Worm (Caenorhabditis elegans): Measurements from ENCODE around the gene F35H10.5.

F35H10.5 gene

ce11 chrIV:8259904-8260303 lies 40.7 kb upstream of the F35H10.5 start, which contains the start of gene K07H8.7:
Gene K07H8.7 (minus strand): TSS chrIV:8260004.
- TF ChIP-seq lin-13 (GFP tag; optimal IDR thresholded peaks at IDR 0.05) = no peak
- no peak for TF ChIP-seq peb-1 (tag; optimal IDR thresholded peaks at IDR 0.05)
- no peak for TF ChIP-seq fos-1 (tag; optimal IDR thresholded peaks at IDR 0.05)
- TF ChIP-seq lsy-2 (tag; optimal IDR thresholded peaks at IDR 0.05) = no peak
- TF ChIP-seq mdl-1 (tag; optimal IDR thresholded peaks at IDR 0.05) = no peak
- TF ChIP-seq nhr-25 (tag; optimal IDR thresholded peaks at IDR 0.05) = no peak
- TF ChIP-seq lin-11 (tag; optimal IDR thresholded peaks at IDR 0.05) = no peak
- no peak for TF ChIP-seq ceh-82 (tag; optimal IDR thresholded peaks at IDR 0.05)
- TF ChIP-seq blmp-1 (tag; optimal IDR thresholded peaks at IDR 0.05; ENCODE audit: insufficient read depth) = no peak
- TF ChIP-seq mbf-1 (tag; optimal IDR thresholded peaks at IDR 0.05) = no peak
- no peak for TF ChIP-seq elt-1 (tag; optimal IDR thresholded peaks at IDR 0.05)
- TF ChIP-seq skn-1 (tag; optimal IDR thresholded peaks at IDR 0.05) = no peak
- TF ChIP-seq lin-39 (tag; optimal IDR thresholded peaks at IDR 0.05) = no peak
- TF ChIP-seq elt-3 (tag; optimal IDR thresholded peaks at IDR 0.05) = no peak
- TF ChIP-seq sma-3 (GFP tag; optimal IDR thresholded peaks at IDR 0.05) = no peak
- no peak for TF ChIP-seq mab-5 (tag; optimal IDR thresholded peaks at IDR 0.05)

ce11 chrIV:8260848-8261638 lies 39.5 kb upstream of the F35H10.5 start, which contains the start of gene vit-6:
Gene vit-6 (plus strand): TSS chrIV:8261157.
- TF ChIP-seq ceh-16 (tag; optimal IDR thresholded peaks at IDR 0.05) = no peak
- TF ChIP-seq gmeb-1 (tag; optimal IDR thresholded peaks at IDR 0.05) = no peak
- no peak for TF ChIP-seq nhr-25 (tag; optimal IDR thresholded peaks at IDR 0.05)
- no peak for TF ChIP-seq sem-4 (tag; optimal IDR thresholded peaks at IDR 0.05)
- TF ChIP-seq elt-1 (tag; optimal IDR thresholded peaks at IDR 0.05) = no peak
- no peak for TF ChIP-seq C34F6.9 (tag; optimal IDR thresholded peaks at IDR 0.05)
- no peak for TF ChIP-seq ztf-11 (tag; optimal IDR thresholded peaks at IDR 0.05)

DNA sequence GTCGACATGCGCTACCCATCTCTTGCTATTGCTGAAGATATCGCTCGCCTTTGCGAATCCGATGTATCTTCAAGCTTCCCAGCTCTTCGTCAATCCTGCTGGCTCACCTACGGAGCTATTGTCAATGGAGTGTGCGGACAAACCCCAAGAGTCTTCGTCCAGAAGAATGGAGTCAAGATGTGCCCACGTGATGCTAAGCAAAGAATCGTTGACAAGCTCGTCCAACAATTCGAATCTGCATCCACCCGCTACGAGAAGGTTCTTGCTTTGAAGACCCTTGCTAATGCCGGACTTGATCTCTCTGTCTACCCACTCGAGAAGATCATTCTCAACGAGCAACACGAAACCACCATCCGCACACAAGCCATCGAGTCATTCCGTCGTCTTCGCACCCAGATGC lies 37.9 kb upstream of the F35H10.5 start:
- TF ChIP-seq egl-27 (tag; optimal IDR thresholded peaks at IDR 0.05) (no peak), mab-5 (tag; optimal IDR thresholded peaks at IDR 0.05) (no peak), ceh-16 (tag; optimal IDR thresholded peaks at IDR 0.05) (no peak), F13H6.1 (tag; optimal IDR thresholded peaks at IDR 0.05) (no peak), sma-9 (GFP tag; optimal IDR thresholded peaks at IDR 0.05) (no peak), sma-9 (tag; optimal IDR thresholded peaks at IDR 0.05) (no peak), unc-55 (GFP tag; optimal IDR thresholded peaks at IDR 0.05) (no peak), elt-3 (tag; optimal IDR thresholded peaks at IDR 0.05) (no peak), nhr-11 (tag; optimal IDR thresholded peaks at IDR 0.05) (no peak), aly-2 (tag; optimal IDR thresholded peaks at IDR 0.05) (no peak), Y55F3AM.14 (GFP tag; optimal IDR thresholded peaks at IDR 0.05) (no peak), nhr-21 (tag; optimal IDR thresholded peaks at IDR 0.05) (no peak), lin-11 (tag; optimal IDR thresholded peaks at IDR 0.05) (no peak), elt-1 (tag; optimal IDR thresholded peaks at IDR 0.05) (no peak), nhr-23 (tag; optimal IDR thresholded peaks at IDR 0.05) (no peak), blmp-1 (tag; optimal IDR thresholded peaks at IDR 0.05; ENCODE audit: insufficient read depth) (no peak), nhr-6 (tag; optimal IDR thresholded peaks at IDR 0.05) (no peak), skn-1 (tag; optimal IDR thresholded peaks at IDR 0.05) (no peak), R02D3.7 (tag; optimal IDR thresholded peaks at IDR 0.05) (no peak), lin-13 (GFP tag; optimal IDR thresholded peaks at IDR 0.05) (no peak), unc-39 (tag; optimal IDR thresholded peaks at IDR 0.05) (no peak)

- TF ChIP-seq ztf-11 (tag; optimal IDR thresholded peaks at IDR 0.05) (no peak), nhr-23 (tag; optimal IDR thresholded peaks at IDR 0.05) (no peak), ztf-1 (GFP tag; conservative IDR thresholded peaks at IDR 0.05) (no peak), nhr-12 (tag; optimal IDR thresholded peaks at IDR 0.05) (no peak), aly-2 (tag; optimal IDR thresholded peaks at IDR 0.05) (no peak), dmd-4 (tag; optimal IDR thresholded peaks at IDR 0.05) (no peak), gmeb-1 (tag; optimal IDR thresholded peaks at IDR 0.05) (no peak), ceh-16 (tag; optimal IDR thresholded peaks at IDR 0.05) (no peak), lin-11 (tag; optimal IDR thresholded peaks at IDR 0.05) (no peak), sem-4 (tag; optimal IDR thresholded peaks at IDR 0.05) (no peak), R02D3.7 (tag; optimal IDR thresholded peaks at IDR 0.05) (no peak), lsy-2 (tag; optimal IDR thresholded peaks at IDR 0.05) (no peak), nhr-25 (tag; optimal IDR thresholded peaks at IDR 0.05) (no peak), nhr-77 (tag; optimal IDR thresholded peaks at IDR 0.05) (no peak), elt-1 (tag; optimal IDR thresholded peaks at IDR 0.05) (no peak), sma-9 (GFP tag; optimal IDR thresholded peaks at IDR 0.05) (no peak), sma-9 (tag; optimal IDR thresholded peaks at IDR 0.05) (no peak), blmp-1 (tag; optimal IDR thresholded peaks at IDR 0.05; ENCODE audit: insufficient read depth) (no peak)
Observed at ce11 chrIV:8266024-8266949, 34.3 kb upstream of the F35H10.5 start.

Measured in whole organism, L2 larva.